Worm (Caenorhabditis elegans): ENCODE measurements around the gene W09D6.1.

The W09D6.1 gene

ce11 chrIII:11053603-11054002 lies 15.1 kb upstream of the W09D6.1 start:
- TF ChIP-seq ceh-91 (GFP tag; IDR thresholded peaks at IDR 0.05) = no peak

- TF ChIP-seq dpl-1 (GFP tag; optimal IDR thresholded peaks at IDR 0.05) (no peak), ceh-91 (GFP tag; IDR thresholded peaks at IDR 0.05) (no peak), madf-8 (GFP tag; conservative IDR thresholded peaks at IDR 0.05) (no peak), F37B4.10 (GFP tag; IDR thresholded peaks at IDR 0.05) (no peak)
Measured at ce11 chrIII:11054032-11054431, 14.6 kb upstream of the W09D6.1 start.

ce11 chrIII:11054532-11055265 lies 14.0 kb upstream of the W09D6.1 start:
- TF ChIP-seq repo-1 (tag; optimal IDR thresholded peaks at IDR 0.05) (peak; percentile 13), sdz-38 (tag; optimal IDR thresholded peaks at IDR 0.05) (no peak), Y67H2A.10 (GFP tag; conservative IDR thresholded peaks at IDR 0.05) (no peak), lin-35 (GFP tag; optimal IDR thresholded peaks at IDR 0.05) (peak in 1 of 3 experiments; percentile 44), sea-2 (GFP tag; IDR thresholded peaks at IDR 0.05) (no peak), ztf-26 (tag; optimal IDR thresholded peaks at IDR 0.05) (peak; percentile 40), cebp-1 (GFP tag; IDR thresholded peaks at IDR 0.05) (no peak), cebp-1 (tag; optimal IDR thresholded peaks at IDR 0.05) (peak; percentile 75), hmg-1.2 (GFP tag; IDR thresholded peaks at IDR 0.05) (peak; percentile 82), madf-10 (tag; optimal IDR thresholded peaks at IDR 0.05) (peak; percentile 40), lin-54 (GFP tag; optimal IDR thresholded peaks at IDR 0.05) (peak; percentile 3), egrh-3 (GFP tag; IDR thresholded peaks at IDR 0.05) (peak; percentile 55; the same call in 1 of the 2 replicates), unc-130 (GFP tag; optimal IDR thresholded peaks at IDR 0.05) (no peak), lin-40 (tag; optimal IDR thresholded peaks at IDR 0.05) (peak; percentile 68), let-526 (GFP tag; IDR thresholded peaks at IDR 0.05) (no peak), B0336.3 (GFP tag; IDR thresholded peaks at IDR 0.05) (peak; percentile 55; the same call in 1 of the 2 replicates), zfh-2 (GFP tag; conservative IDR thresholded peaks at IDR 0.05) (peak; percentile 96), ceh-27 (GFP tag; optimal IDR thresholded peaks at IDR 0.05) (peak; percentile 55), snpc-4 (GFP tag; optimal IDR thresholded peaks at IDR 0.05) (no peak), snpc-4 (tag; optimal IDR thresholded peaks at IDR 0.05) (peak in 2 of 4 experiments; percentile 6 to 48), mcd-1 (GFP tag; IDR thresholded peaks at IDR 0.05) (peak; percentile 65), ztf-18 (tag; optimal IDR thresholded peaks at IDR 0.05) (peak; percentile 36), akir-1 (GFP tag; optimal IDR thresholded peaks at IDR 0.05) (no peak), nfyb-1 (GFP tag; IDR thresholded peaks at IDR 0.05) (peak; percentile 58), K11D2.4 (GFP tag; IDR thresholded peaks at IDR 0.05) (0 out of 2 replicates have a peak, but pooled peaks have one; percentile 35), attf-5 (GFP tag; optimal IDR thresholded peaks at IDR 0.05) (peak; percentile 80), nhr-80 (tag; optimal IDR thresholded peaks at IDR 0.05) (peak; percentile 77), K12H6.12 (tag; optimal IDR thresholded peaks at IDR 0.05) (peak; percentile 76), let-607 (tag; optimal IDR thresholded peaks at IDR 0.05) (peak in 1 of 2 experiments; percentile 52), dox-1 (GFP tag; IDR thresholded peaks at IDR 0.05) (peak; percentile 75)

ce11 chrIII:11059775-11060174 lies 8.9 kb upstream of the W09D6.1 start:
- TF ChIP-seq dpl-1 (GFP tag; optimal IDR thresholded peaks at IDR 0.05) (no peak), nhr-80 (tag; optimal IDR thresholded peaks at IDR 0.05) (peak; percentile 59), attf-6 (GFP tag; IDR thresholded peaks at IDR 0.05) (no peak), lin-40 (tag; optimal IDR thresholded peaks at IDR 0.05) (peak; percentile 3)
